Fruit fly (Drosophila melanogaster): ENCODE results near the gene CG14377.

The CG14377 gene

DNA sequence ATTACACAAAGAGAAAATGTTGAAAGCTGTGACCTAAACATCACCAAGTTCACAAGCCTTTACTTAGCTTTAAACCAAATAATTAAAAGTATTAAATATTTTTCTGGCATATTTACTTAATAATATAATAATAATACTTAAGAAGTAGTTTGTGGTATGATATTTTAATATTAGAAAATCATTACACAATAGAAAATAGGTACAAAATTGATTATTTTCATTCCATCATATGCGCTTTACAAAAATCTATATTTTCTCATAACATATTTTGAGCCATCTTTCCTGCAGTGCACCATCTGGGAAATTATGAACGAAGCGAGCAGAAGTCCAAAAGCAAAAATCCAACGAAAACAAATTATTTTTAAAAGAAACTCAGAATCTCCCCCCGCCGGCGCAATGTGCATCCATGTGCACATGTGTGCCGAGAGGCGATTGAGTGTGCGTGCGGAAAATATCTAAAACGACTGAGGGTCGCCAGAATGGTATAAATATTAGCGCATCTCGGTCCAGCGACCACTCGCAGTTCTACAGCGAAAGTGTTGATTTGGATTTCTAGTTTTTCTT lies 27.9 kb downstream of the CG14377 start, which contains the start of gene Act87E (continued):
- TF ChIP-seq slou (GFP tag; optimal IDR thresholded peaks at IDR 0.05) = no peak
- peak; percentile 13; the same call in 1 of the 2 replicates for TF ChIP-seq Drgx (GFP tag; IDR thresholded peaks at IDR 0.05)
- no peak for TF ChIP-seq CG10565 (GFP tag; optimal IDR thresholded peaks at IDR 0.05)
- no peak for TF ChIP-seq CG4617 (GFP tag; optimal IDR thresholded peaks at IDR 0.05; ENCODE audit: borderline replicate concordance)
- TF ChIP-seq odd (GFP tag; optimal IDR thresholded peaks at IDR 0.05) = peak; percentile 57
- no peak for TF ChIP-seq CG3847 (GFP tag; IDR thresholded peaks at IDR 0.05)
- no peak for TF ChIP-seq ERR (GFP tag; optimal IDR thresholded peaks at IDR 0.05)
- TF ChIP-seq Asciz (GFP tag; optimal IDR thresholded peaks at IDR 0.05) = peak; percentile 60
- TF ChIP-seq CG4360 (GFP tag; IDR thresholded peaks at IDR 0.05) = no peak
- TF ChIP-seq CG8281 (tag; optimal IDR thresholded peaks at IDR 0.05) = peak; percentile 34
- no peak for TF ChIP-seq MESR4 (GFP tag; optimal IDR thresholded peaks at IDR 0.05)
- TF ChIP-seq Xrp1 (GFP tag; IDR thresholded peaks at IDR 0.05) = peak; percentile 64
- TF ChIP-seq CTCF (GFP tag; optimal IDR thresholded peaks at IDR 0.05) = no peak
- TF ChIP-seq CG10959 (GFP tag; IDR thresholded peaks at IDR 0.05) = peak; percentile 38; the same call in 1 of the 2 replicates
- TF ChIP-seq slbo (GFP tag; IDR thresholded peaks at IDR 0.05) = no peak
- no peak for TF ChIP-seq nerfin-2 (GFP tag; IDR thresholded peaks at IDR 0.05; ENCODE audit: partially characterized antibody)
- no peak for TF ChIP-seq klu (GFP tag; IDR thresholded peaks at IDR 0.05)
- no peak for TF ChIP-seq bowl (GFP tag; IDR thresholded peaks at IDR 0.05)
- TF ChIP-seq CG9727 (GFP tag; optimal IDR thresholded peaks at IDR 0.05) = peak; percentile 82
- peak; percentile 54 for TF ChIP-seq CG3407 (GFP tag; optimal IDR thresholded peaks at IDR 0.05)
- TF ChIP-seq CG6175 (GFP tag; IDR thresholded peaks at IDR 0.05) = no peak
- no peak for TF ChIP-seq CG32532 (GFP tag; IDR thresholded peaks at IDR 0.05)
- peak; percentile 77 for TF ChIP-seq gsb-n (tag; optimal IDR thresholded peaks at IDR 0.05)
- no peak for TF ChIP-seq emc (GFP tag; optimal IDR thresholded peaks at IDR 0.05)
- TF ChIP-seq CG12071 (GFP tag; optimal IDR thresholded peaks at IDR 0.05) = no peak
- TF ChIP-seq CG16863 (GFP tag; optimal IDR thresholded peaks at IDR 0.05) = no peak
- TF ChIP-seq CG3838 (GFP tag; optimal IDR thresholded peaks at IDR 0.05) = no peak
- no peak for TF ChIP-seq BEAF-32 (GFP tag; optimal IDR thresholded peaks at IDR 0.05)
- TF ChIP-seq hbn (GFP tag; IDR thresholded peaks at IDR 0.05; ENCODE audit: partially characterized antibody) = no peak
- TF ChIP-seq CG17186 (GFP tag; optimal IDR thresholded peaks at IDR 0.05) = no peak
- TF ChIP-seq Nf-YA (GFP tag; IDR thresholded peaks at IDR 0.05) = 0 out of 2 replicates have a peak, but pooled peaks have one; percentile 5
- peak; percentile 71 for TF ChIP-seq row (GFP tag; IDR thresholded peaks at IDR 0.05)
- no peak for TF ChIP-seq nom (GFP tag; optimal IDR thresholded peaks at IDR 0.05)
- no peak for TF ChIP-seq sima (GFP tag; optimal IDR thresholded peaks at IDR 0.05)
- TF ChIP-seq Tbp (GFP tag; optimal IDR thresholded peaks at IDR 0.05) = no peak
- peak; percentile 59 for TF ChIP-seq CG4404 (GFP tag; IDR thresholded peaks at IDR 0.05)
- TF ChIP-seq Rfx (GFP tag; IDR thresholded peaks at IDR 0.05) = 0 out of 2 replicates have a peak, but pooled peaks have one; percentile 10
- TF ChIP-seq mam (GFP tag; optimal IDR thresholded peaks at IDR 0.05) = no peak
- no peak for TF ChIP-seq CG13624 (GFP tag; optimal IDR thresholded peaks at IDR 0.05)
- TF ChIP-seq corto (GFP tag; optimal IDR thresholded peaks at IDR 0.05) = no peak
- TF ChIP-seq aop (GFP tag; IDR thresholded peaks at IDR 0.05) = no peak
- no peak for TF ChIP-seq CG33213 (GFP tag; optimal IDR thresholded peaks at IDR 0.05)
- no peak for TF ChIP-seq CG7745 (tag; optimal IDR thresholded peaks at IDR 0.05)
- TF ChIP-seq Taf1 (GFP tag; IDR thresholded peaks at IDR 0.05) = no peak
- TF ChIP-seq tll (GFP tag; optimal IDR thresholded peaks at IDR 0.05) = no peak
- no peak for TF ChIP-seq ash1 (GFP tag; optimal IDR thresholded peaks at IDR 0.05)
- no peak for TF ChIP-seq Hsf (GFP tag; optimal IDR thresholded peaks at IDR 0.05)
- TF ChIP-seq CG18599 (GFP tag; optimal IDR thresholded peaks at IDR 0.05) = peak; percentile 16
- no peak for TF ChIP-seq CG1024 (GFP tag; IDR thresholded peaks at IDR 0.05)
- TF ChIP-seq CHES-1-like (GFP tag; optimal IDR thresholded peaks at IDR 0.05) = no peak
- TF ChIP-seq C15 (GFP tag; IDR thresholded peaks at IDR 0.05) = no peak
- TF ChIP-seq maf-S (GFP tag; optimal IDR thresholded peaks at IDR 0.05) = no peak
